Fruit fly (Drosophila melanogaster): ENCODE data around the gene IFT43.

IFT43 gene

dm6 chr2L:12666002-12666576 is 28.7 kb downstream of the IFT43 start:
- TF ChIP-seq insv (optimal IDR thresholded peaks at IDR 0.05) (no peak), ttk (optimal IDR thresholded peaks at IDR 0.05) (no peak), Myc (optimal IDR thresholded peaks at IDR 0.05) (no peak), Sin3A (optimal IDR thresholded peaks at IDR 0.05) (no peak), psq (optimal IDR thresholded peaks at IDR 0.05) (no peak), h (optimal IDR thresholded peaks at IDR 0.05) (no peak)

- no peak for TF ChIP-seq Sin3A (optimal IDR thresholded peaks at IDR 0.05)
- no peak for TF ChIP-seq h (optimal IDR thresholded peaks at IDR 0.05)
- TF ChIP-seq ttk (optimal IDR thresholded peaks at IDR 0.05) = no peak
- TF ChIP-seq insv (optimal IDR thresholded peaks at IDR 0.05) = no peak
- TF ChIP-seq Myc (optimal IDR thresholded peaks at IDR 0.05) = no peak
- no peak for TF ChIP-seq psq (optimal IDR thresholded peaks at IDR 0.05)
Measured at dm6 chr2L:12657337-12657736, 37.5 kb downstream of the IFT43 start.

dm6 chr2L:12656865-12657264 is 37.9 kb downstream of the IFT43 start, which contains the start of gene pdm2:
Gene pdm2, plus strand, starts transcription at chr2L:12657165.
- TF ChIP-seq Myc (optimal IDR thresholded peaks at IDR 0.05) (no peak), psq (optimal IDR thresholded peaks at IDR 0.05) (no peak), ttk (optimal IDR thresholded peaks at IDR 0.05) (no peak), insv (optimal IDR thresholded peaks at IDR 0.05) (no peak), Sin3A (optimal IDR thresholded peaks at IDR 0.05) (no peak), h (optimal IDR thresholded peaks at IDR 0.05) (no peak)

dm6 chr2L:12655731-12656326 is 39.0 kb downstream of the IFT43 start:
- no peak for TF ChIP-seq ttk (optimal IDR thresholded peaks at IDR 0.05)
- TF ChIP-seq Myc (optimal IDR thresholded peaks at IDR 0.05) = no peak
- TF ChIP-seq h (optimal IDR thresholded peaks at IDR 0.05) = no peak
- TF ChIP-seq Sin3A (optimal IDR thresholded peaks at IDR 0.05) = no peak
- TF ChIP-seq insv (optimal IDR thresholded peaks at IDR 0.05) = no peak
- no peak for TF ChIP-seq psq (optimal IDR thresholded peaks at IDR 0.05)

dm6 chr2L:12651040-12651439 is 43.7 kb downstream of the IFT43 start:
- TF ChIP-seq psq (optimal IDR thresholded peaks at IDR 0.05) (no peak), Myc (optimal IDR thresholded peaks at IDR 0.05) (no peak), Sin3A (optimal IDR thresholded peaks at IDR 0.05) (no peak), ttk (optimal IDR thresholded peaks at IDR 0.05) (no peak), insv (optimal IDR thresholded peaks at IDR 0.05) (no peak), h (optimal IDR thresholded peaks at IDR 0.05) (no peak)

dm6 chr2L:12646256-12646655 is 48.5 kb downstream of the IFT43 start, which contains the start of gene Ref2:
Gene Ref2, minus strand, starts transcription at chr2L:12646356.
- TF ChIP-seq Myc (optimal IDR thresholded peaks at IDR 0.05) = no peak
- TF ChIP-seq Sin3A (optimal IDR thresholded peaks at IDR 0.05) = no peak
- TF ChIP-seq insv (optimal IDR thresholded peaks at IDR 0.05) = no peak
- no peak for TF ChIP-seq h (optimal IDR thresholded peaks at IDR 0.05)
- no peak for TF ChIP-seq ttk (optimal IDR thresholded peaks at IDR 0.05)
- no peak for TF ChIP-seq psq (optimal IDR thresholded peaks at IDR 0.05)

- no peak for TF ChIP-seq psq (optimal IDR thresholded peaks at IDR 0.05)
- TF ChIP-seq Myc (optimal IDR thresholded peaks at IDR 0.05) = no peak
- TF ChIP-seq Sin3A (optimal IDR thresholded peaks at IDR 0.05) = no peak
Measured at dm6 chr2L:12644301-12644700, 50.5 kb downstream of the IFT43 start.
